Fruit fly (Drosophila melanogaster): ENCODE measurements around the gene msl-2.

msl-2 gene

DNA sequence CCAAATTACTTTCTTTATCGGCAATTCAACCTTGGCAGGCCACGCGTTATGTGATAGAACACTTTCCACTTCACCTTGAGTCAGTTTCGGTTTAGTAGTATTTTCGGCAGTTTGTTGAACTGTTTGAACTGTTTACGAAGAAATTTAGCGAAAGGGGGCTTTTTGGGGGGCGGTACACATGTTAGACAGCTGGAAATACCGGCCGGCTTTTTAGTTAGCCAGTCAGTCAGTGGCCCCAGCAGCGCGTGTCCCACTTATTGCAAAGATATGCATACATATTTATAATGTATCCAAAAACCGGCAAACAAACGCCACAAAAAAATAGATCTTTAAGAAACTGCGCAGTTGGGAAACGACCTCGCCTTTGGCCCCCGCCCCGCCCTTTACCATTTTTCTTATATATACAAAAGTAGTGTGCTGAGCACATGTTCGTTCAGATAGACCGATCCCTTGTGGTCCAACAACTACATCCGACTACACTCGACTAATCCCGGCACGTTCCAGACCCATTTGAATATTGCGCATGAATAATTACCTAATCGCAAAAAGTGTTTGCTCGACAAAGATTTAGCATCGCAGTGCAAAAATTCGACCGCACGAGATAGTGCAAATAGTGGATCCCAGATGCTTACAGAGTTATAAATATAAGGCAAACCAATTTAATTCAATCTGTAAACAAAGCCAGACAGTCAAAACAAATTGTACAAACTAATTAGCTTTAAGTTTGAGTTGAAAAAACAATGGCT is 14.0 kb upstream of the msl-2 start:
- peak; percentile 35 for TF ChIP-seq noc (tag; optimal IDR thresholded peaks at IDR 0.05)

DNA sequence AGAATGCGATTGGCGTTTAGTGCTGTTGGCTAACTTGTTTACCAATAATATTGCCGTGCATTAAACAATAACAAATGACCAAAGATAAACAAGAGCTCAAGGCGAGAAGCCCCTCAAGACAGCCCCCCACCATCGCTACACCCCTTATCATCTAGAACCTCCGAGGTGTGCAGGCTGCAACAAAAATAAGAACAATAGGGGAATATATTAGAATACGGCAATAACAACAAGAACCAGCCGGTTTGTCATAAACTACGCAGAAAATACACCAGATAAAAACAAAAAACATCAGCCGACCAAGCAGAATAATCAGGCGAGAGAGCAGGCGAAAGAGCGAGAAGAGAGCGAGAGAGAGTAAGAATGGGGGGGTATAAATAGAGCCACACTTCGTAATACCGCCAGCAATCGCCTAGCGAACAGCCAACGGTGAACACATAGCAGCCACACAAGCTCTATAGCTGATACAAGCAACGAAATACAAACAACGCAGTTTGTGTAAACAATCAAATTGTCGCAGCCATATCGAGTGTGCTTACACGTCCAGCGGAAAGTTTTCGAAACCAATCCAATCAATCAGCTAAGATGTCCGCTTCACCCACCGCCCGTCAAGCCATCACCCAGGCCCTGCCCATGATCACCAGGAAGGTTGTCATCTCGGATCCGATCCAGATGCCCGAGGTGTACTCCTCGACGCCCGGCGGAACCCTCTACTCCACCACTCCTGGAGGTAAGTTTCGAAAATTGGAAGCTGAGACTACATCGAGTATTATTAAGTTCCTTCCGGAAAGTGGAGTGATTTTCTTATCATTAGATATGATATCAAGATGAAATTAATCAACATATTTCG is 12.3 kb upstream of the msl-2 start, which contains the start of gene Thor:
TSS of gene Thor (plus strand) at position 401 of the 847 bp plus-strand sequence.
- TF ChIP-seq noc (tag; optimal IDR thresholded peaks at IDR 0.05): peak; percentile 61

DNA sequence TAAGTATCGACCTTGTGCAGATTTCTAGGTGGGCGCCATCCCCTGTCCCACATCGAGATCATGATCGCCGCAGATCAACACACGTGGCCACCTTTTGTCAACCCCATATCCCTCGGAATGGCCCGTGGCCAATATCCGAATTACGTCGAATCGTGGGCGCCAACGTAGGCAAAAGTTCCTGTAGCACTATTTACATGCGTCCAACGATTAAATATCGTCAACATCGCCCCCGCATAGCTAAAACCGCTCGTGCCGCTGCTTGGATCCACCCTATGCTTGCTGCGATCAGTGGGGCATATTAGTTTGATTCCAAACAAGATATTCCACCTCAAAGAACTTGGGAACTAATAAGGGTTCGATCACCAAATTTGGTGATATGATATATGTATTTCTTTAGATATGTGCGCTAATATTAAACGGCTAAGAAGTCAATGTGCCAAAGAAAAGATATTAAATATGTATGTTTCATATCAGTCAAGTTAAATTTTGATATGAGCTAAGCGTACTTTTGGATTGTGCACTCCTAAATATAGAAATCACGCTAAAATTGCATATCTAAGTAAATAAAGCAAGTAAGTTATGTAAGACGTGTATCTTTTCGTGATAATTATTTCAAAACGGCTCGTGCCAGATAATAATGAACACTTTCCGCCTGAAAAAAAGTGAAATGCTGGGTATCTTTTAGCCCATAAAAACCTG is 11.3 kb upstream of the msl-2 start:
- peak; percentile 62 for TF ChIP-seq noc (tag; optimal IDR thresholded peaks at IDR 0.05)

DNA sequence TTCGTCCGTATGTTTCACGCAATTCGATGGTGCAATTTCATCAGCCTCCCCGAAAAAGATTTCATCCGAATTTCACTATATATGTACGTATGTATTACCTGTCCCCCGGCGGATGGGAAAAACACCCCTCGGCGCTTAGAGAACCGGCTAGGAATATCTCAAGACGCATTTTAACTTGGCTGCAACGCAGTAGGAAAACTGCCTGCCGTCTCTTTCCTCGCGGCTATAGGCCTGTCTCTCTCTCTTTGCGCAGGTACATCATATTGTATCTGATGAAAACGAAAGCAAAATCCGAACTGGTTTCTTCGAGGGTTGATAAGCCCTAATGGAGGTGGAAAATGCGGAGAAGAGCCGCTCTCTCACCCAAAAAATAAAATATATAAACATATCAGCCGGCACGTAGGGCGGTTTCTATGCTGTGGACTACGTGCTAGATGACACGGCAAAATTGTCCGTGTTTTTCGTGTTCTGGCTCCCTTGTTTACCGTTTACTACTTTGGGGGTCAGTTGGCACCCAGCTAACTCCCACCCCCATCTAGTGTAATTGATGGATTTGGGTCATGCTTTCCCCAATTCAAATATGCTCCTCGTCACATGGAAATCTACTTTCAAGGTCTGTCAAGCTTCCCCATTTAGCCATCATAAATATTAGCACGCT is 10.6 kb upstream of the msl-2 start:
- TF ChIP-seq noc (tag; optimal IDR thresholded peaks at IDR 0.05): no peak

DNA sequence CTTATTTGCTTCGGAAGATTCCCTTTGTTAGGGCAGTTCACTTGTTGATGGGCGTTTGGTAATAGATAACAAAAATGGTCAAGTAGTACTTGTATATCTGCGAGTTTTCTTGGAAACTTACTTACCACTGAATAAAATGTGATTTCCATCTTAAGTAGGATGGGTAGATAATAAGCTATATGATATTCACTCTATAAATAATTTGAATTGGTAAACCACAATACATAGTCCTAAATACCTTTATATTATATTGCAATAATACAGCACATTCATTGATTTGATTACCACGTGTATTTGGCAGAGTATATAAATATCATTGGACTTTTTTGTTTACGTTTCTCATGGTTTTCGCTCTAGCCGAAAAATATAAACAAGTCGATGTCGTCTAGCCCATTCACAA is 10.0 kb upstream of the msl-2 start:
- TF ChIP-seq noc (tag; optimal IDR thresholded peaks at IDR 0.05): peak; percentile 67

DNA sequence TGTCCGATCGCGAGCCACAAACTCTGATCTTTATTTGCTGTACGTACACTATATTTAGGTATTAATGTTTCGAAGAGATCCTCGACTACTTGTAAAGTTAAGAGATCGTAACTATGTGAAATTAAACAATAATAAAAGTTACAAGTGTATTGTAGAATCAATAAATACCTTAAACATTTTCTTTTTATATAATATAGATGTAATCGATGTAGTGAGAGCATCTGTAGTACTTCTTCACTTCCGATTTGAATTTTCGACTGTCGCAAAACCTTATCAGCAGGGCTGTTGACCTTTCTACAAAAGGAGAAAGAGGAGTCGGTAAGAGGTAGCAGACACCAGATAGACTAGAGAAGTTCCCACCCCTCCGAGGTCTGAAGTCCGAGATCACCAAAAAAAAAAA is 9.3 kb upstream of the msl-2 start:
- TF ChIP-seq noc (tag; optimal IDR thresholded peaks at IDR 0.05): no peak

DNA sequence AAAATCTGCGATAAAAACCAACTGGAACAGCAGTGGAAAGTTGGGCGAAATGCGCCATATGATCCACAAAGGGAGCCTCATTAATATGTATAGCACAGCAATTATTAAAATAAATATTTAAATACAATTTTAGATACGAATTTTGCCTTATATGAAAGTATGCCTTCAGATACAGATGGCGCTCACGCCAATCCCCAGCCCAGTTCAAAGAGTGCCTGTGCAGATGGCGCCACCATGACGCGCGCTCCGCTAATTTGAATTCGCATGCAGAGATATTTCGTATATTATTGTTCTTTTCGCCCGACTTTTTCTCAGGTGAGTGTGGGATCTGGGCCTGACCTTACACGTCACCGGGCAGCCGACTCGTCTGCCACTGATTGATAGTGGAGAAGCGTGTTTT is 6.3 kb upstream of the msl-2 start, which contains the start of gene Pgant4:
TSS of gene Pgant4 (plus strand) at position 362 of the 400 bp plus-strand sequence.
- no peak for TF ChIP-seq noc (tag; optimal IDR thresholded peaks at IDR 0.05)

DNA sequence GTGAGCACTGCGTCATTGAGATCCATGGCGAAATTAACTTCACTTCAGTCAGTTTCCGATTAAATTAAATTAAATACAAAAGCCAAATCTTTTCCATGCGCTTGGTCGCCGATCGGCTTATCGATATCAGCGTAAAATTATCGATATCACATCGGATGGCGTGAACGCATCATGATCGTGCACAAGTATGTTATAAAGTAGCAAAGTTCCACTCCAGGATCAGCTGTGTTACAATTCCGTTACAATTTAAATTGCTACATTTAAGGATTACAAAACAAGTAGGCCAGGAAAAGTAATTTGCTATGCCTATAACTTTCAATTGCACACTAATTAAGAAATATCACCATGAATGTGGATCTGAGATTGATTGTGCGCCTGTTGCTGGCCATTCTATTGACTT is 4.0 kb upstream of the msl-2 start, which contains the start of the genes Pif1 and CG31776:
TSS of gene Pif1 (minus strand) at position 136 of the 400 bp plus-strand sequence.
TSS of gene CG31776 (plus strand) at position 314 of the 400 bp plus-strand sequence.
- TF ChIP-seq noc (tag; optimal IDR thresholded peaks at IDR 0.05): no peak

DNA sequence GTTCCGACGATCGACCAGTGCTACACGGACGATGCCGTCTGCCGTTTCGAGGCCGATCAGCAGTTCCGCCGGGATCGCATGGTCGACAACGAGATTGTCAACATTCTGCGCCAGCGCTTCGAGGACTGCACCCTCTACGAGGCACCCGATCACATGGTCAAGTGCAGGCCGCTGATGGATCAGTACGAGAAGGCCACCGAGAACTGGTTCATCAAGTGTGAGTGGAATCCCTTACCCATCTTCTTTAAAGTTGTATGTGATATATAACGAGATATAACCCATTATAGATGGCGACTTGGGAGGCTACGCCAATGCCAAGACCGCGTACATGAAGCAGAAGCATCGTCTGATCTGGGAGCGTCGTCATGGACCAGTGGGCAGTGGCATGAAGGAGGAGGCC is 934 bp upstream of the msl-2 start:
- no peak for TF ChIP-seq noc (tag; optimal IDR thresholded peaks at IDR 0.05)

DNA sequence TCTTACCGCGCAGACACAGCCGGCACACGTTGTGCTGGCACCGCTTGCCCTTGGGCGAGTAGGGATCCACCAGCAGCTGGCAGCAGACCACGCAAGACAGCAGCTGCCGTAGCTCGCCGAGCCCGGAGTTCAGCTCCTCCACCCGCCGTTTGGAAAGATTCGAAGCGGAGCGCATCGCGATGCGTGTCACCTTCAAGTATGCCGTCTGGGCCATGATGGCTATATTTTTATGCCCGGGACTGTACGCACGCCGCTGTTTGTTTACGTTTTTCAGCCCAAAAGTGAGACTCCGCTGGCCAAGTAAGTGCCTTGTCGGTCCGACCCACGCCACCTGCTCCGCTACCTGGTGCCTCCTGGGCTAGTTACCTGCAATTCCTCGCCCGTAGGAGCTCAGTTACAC is 486 bp downstream of the msl-2 start:
- TF ChIP-seq noc (tag; optimal IDR thresholded peaks at IDR 0.05): no peak

DNA sequence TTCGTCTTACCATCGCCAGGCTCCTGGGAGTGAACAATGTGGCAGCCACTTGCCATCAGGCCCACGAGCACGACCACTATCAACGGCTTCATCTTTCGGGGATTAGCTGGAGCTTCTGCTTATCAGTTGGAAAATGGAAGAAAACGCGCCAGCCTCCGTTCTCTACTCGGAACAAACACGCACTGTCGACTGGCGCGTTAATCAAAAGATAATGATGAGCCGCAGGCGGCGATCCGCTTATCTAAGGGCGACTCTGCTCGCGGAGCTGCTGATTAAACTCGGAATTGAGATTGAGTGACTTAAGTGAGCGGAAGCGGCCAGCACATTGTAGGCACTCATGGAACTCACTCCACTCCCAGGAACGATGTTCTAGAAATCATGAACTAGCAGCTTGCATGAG is 4.2 kb downstream of the msl-2 start, which contains the start of gene CG3246:
TSS of gene CG3246 (minus strand) at position 193 of the 400 bp plus-strand sequence.
- TF ChIP-seq noc (tag; optimal IDR thresholded peaks at IDR 0.05): peak; percentile 60

DNA sequence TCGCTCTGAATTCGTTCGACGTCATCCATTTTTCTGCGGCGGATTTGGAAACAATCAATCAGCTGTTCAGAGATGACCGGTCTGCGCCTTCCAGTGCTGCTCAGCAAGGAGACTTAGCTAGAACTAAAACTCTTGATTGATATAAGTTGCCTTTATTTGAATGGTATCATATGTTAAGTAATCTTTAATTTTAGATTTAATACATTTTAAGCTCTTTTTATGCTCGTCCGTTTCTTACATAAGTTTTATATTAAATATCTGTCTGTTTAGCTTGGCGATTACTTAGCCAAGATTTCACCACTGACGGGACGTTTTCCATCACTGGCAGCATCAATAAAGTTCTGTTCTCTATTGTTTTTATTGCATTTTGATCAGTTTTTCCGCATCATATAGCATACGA is 8.9 kb downstream of the msl-2 start, which contains the start of the genes Cog3 and Sec5:
TSS of gene Cog3 (minus strand) at position 58 of the 400 bp plus-strand sequence.
TSS of gene Sec5 (plus strand) at position 296 of the 400 bp plus-strand sequence.
- no peak for TF ChIP-seq noc (tag; optimal IDR thresholded peaks at IDR 0.05)

DNA sequence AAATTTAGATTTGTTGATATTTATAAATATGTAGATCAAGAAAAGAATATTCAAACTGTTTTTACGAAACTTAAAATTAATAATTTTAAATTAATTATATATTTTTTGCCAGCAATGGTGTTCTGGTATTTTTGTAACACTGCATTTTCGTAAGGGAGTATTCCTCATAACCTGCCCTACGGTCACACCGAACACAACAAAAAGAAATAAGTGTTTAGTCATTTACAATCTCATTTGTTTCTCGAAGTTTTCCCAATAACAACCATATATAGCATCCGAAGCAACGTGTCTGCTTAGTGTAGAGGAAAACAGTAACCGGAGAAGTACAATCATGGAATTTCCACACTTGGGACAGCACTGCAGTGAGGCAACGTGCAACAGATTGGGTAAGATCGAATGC is 13.6 kb downstream of the msl-2 start, which contains the start of gene CG12795:
TSS of gene CG12795 (plus strand) at position 181 of the 400 bp plus-strand sequence.
- TF ChIP-seq noc (tag; optimal IDR thresholded peaks at IDR 0.05): no peak

DNA sequence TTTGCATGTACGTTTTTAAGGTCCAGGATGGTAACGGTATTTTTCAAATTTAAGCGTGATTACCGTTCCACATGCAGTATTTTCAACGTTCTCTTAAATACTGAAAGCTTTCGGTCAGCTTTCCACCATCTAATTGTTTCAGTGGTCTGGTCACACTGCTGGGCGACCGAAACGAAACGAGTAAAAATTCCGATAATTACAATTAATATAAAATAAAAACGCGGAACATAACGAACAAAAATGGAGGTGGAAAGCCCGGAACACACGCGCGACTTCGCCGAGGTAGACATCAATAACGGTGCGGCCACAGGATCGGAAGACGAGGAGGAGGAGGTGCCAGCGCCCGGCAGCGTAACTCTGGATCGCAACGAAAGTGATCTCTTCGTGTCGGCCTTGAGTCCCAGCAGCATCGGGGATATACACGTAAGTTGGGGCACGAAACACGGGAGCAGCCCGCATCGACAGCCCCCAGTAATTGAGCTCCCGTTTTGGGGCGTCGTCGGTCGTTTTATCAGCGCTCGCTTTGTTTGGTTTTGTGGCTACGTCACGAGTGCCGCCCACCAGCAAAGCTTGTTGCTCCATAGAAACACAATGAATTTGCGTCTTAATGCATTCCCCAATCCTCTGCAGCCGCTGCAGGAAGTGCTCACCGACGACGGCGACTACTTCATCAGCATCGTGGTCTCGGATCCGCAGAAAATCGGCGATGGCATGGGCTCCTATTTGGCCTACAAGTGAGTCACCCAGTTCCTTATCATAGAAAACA is 16.2 kb downstream of the msl-2 start, which contains the start of gene Snx1:
TSS of gene Snx1 (plus strand) at position 129 of the 766 bp plus-strand sequence.
- no peak for TF ChIP-seq noc (tag; optimal IDR thresholded peaks at IDR 0.05)
